Worm (Caenorhabditis elegans): ENCODE measurements around the gene col-147.

Gene col-147

ce11 chrV:9629643-9630042, 3.5 kb downstream of the col-147 start, which contains the start of gene col-146:
col-146 (plus strand) TSS chrV:9629943.
- TF ChIP-seq unc-62 (GFP tag; optimal IDR thresholded peaks at IDR 0.05) (no peak), nhr-25 (tag; optimal IDR thresholded peaks at IDR 0.05) (peak; percentile 26), pha-4 (tag; optimal IDR thresholded peaks at IDR 0.05) (no peak)

- TF ChIP-seq unc-39 (tag; optimal IDR thresholded peaks at IDR 0.05) = no peak
- no peak for TF ChIP-seq pqm-1 (tag; optimal IDR thresholded peaks at IDR 0.05)
- no peak for TF ChIP-seq egl-27 (tag; optimal IDR thresholded peaks at IDR 0.05)
- no peak for TF ChIP-seq nhr-77 (tag; optimal IDR thresholded peaks at IDR 0.05)
- TF ChIP-seq elt-2 (tag; optimal IDR thresholded peaks at IDR 0.05) = no peak
- no peak for TF ChIP-seq nhr-23 (tag; optimal IDR thresholded peaks at IDR 0.05)
- TF ChIP-seq ceh-9 (tag; optimal IDR thresholded peaks at IDR 0.05) = no peak
- TF ChIP-seq nhr-28 (tag; optimal IDR thresholded peaks at IDR 0.05) = no peak
- no peak for TF ChIP-seq tbx-2 (tag; optimal IDR thresholded peaks at IDR 0.05)
- no peak for TF ChIP-seq nhr-43 (tag; optimal IDR thresholded peaks at IDR 0.05; ENCODE audit: poor library complexity, severe bottlenecking)
- TF ChIP-seq elt-1 (tag; optimal IDR thresholded peaks at IDR 0.05) = no peak
- no peak for TF ChIP-seq ceh-82 (tag; optimal IDR thresholded peaks at IDR 0.05)
- TF ChIP-seq ZK546.5 (tag; optimal IDR thresholded peaks at IDR 0.05) = no peak
Observed at ce11 chrV:9629114-9629513, 4.0 kb downstream of the col-147 start, which contains the start of gene idpc-3. idpc-3 (minus strand) TSS chrV:9629214.

- TF ChIP-seq lin-15B (tag; optimal IDR thresholded peaks at IDR 0.05) (no peak), elt-1 (tag; optimal IDR thresholded peaks at IDR 0.05) (no peak), fkh-2 (tag; optimal IDR thresholded peaks at IDR 0.05) (no peak), mdl-1 (tag; optimal IDR thresholded peaks at IDR 0.05) (no peak), sea-2 (GFP tag; optimal IDR thresholded peaks at IDR 0.05) (no peak), nhr-23 (tag; optimal IDR thresholded peaks at IDR 0.05) (no peak), elt-3 (tag; optimal IDR thresholded peaks at IDR 0.05) (no peak)
Observed at ce11 chrV:9628603-9629002, 4.5 kb downstream of the col-147 start.

- TF ChIP-seq ama-1 (optimal IDR thresholded peaks at IDR 0.05) = no peak
- TF ChIP-seq unc-62 (GFP tag; optimal IDR thresholded peaks at IDR 0.05) = no peak
- no peak for TF ChIP-seq lin-39 (tag; optimal IDR thresholded peaks at IDR 0.05)
- no peak for TF ChIP-seq nhr-11 (tag; optimal IDR thresholded peaks at IDR 0.05)
- no peak for TF ChIP-seq R02D3.7 (tag; optimal IDR thresholded peaks at IDR 0.05)
- no peak for TF ChIP-seq nhr-77 (tag; optimal IDR thresholded peaks at IDR 0.05)
- no peak for TF ChIP-seq eor-1 (tag; optimal IDR thresholded peaks at IDR 0.05)
- no peak for TF ChIP-seq hmg-11 (tag; optimal IDR thresholded peaks at IDR 0.05)
- no peak for TF ChIP-seq mdl-1 (tag; optimal IDR thresholded peaks at IDR 0.05)
Observed at ce11 chrV:9625604-9626446, 7.3 kb downstream of the col-147 start, which contains the start of gene T06E4.7. T06E4.7 (plus strand) TSS chrV:9626396.

- TF ChIP-seq aly-2 (tag; optimal IDR thresholded peaks at IDR 0.05) (no peak), ztf-11 (tag; optimal IDR thresholded peaks at IDR 0.05) (no peak), nhr-237 (tag; optimal IDR thresholded peaks at IDR 0.05) (no peak), nhr-25 (tag; optimal IDR thresholded peaks at IDR 0.05) (no peak), fos-1 (tag; optimal IDR thresholded peaks at IDR 0.05) (no peak)
Observed at ce11 chrV:9625122-9625521, 8.0 kb downstream of the col-147 start, which contains the start of gene idpc-4. idpc-4 (plus strand) TSS chrV:9625422.

- no peak for TF ChIP-seq ama-1 (optimal IDR thresholded peaks at IDR 0.05)
- TF ChIP-seq skn-1 (tag; optimal IDR thresholded peaks at IDR 0.05) = no peak
- no peak for TF ChIP-seq egl-27 (tag; optimal IDR thresholded peaks at IDR 0.05)
- TF ChIP-seq nhr-28 (tag; optimal IDR thresholded peaks at IDR 0.05) = no peak
- no peak for TF ChIP-seq ceh-82 (tag; optimal IDR thresholded peaks at IDR 0.05)
- no peak for TF ChIP-seq nhr-237 (tag; optimal IDR thresholded peaks at IDR 0.05)
- no peak for TF ChIP-seq nhr-11 (tag; optimal IDR thresholded peaks at IDR 0.05)
- no peak for TF ChIP-seq sea-2 (GFP tag; optimal IDR thresholded peaks at IDR 0.05)
- TF ChIP-seq unc-39 (tag; optimal IDR thresholded peaks at IDR 0.05) = no peak
- TF ChIP-seq ceh-9 (tag; optimal IDR thresholded peaks at IDR 0.05) = no peak
Observed at ce11 chrV:9622834-9623233, 10.3 kb downstream of the col-147 start, which contains the start of gene idpc-5. idpc-5 (minus strand) TSS chrV:9622934.

All from whole organism, L3 larva.